Worm (Caenorhabditis elegans) whole organism, L1 larva: ENCODE measurements around the gene Y75B8A.34.
A peak's percentile ranks its signal among the peaks of the same experiment; 100 is the strongest.

Experiments
- C34B4.2 ChIP-seq: sonication (generic microtip); optimal IDR thresholded peaks from 2 replicates; lab custom pipeline; 2017; ENCODE audit warnings: mild to moderate bottlenecking, missing genetic modification characterization, missing compliant biosample characterization
- F16B12.6 ChIP-seq: fragments of 150-350 bp; optimal IDR thresholded peaks from 2 replicates; lab custom pipeline; 2014; ENCODE audit warnings: missing biosample characterization, missing genetic modification characterization
- Y116A8C.19 ChIP-seq: sonication (generic microtip); optimal IDR thresholded peaks from 2 replicates; lab custom pipeline; 2016; ENCODE audit warnings: missing compliant biosample characterization, missing genetic modification characterization, borderline replicate concordance
- alr-1 ChIP-seq: fragments of 200-800 bp; sonication (Bioruptor generic); optimal IDR thresholded peaks from 2 replicates; lab custom pipeline; 2018; ENCODE audit warnings: borderline replicate concordance, mild to moderate bottlenecking, missing genetic modification characterization, missing compliant biosample characterization
- aly-2 ChIP-seq: fragments of 150-350 bp; optimal IDR thresholded peaks from 2 replicates; lab custom pipeline; 2014; ENCODE audit warnings: missing biosample characterization, missing genetic modification characterization
- ceh-82 ChIP-seq, 3 experiments: fragments of 150-350 bp in 1 of 3; sonication (generic microtip) in 2 of 3; optimal IDR thresholded peaks; 2 replicates each; lab custom pipeline; 2014 to 2017; ENCODE audit warnings: missing biosample characterization in 3 of 3, missing genetic modification characterization in 3 of 3
- ceh-88 ChIP-seq: fragments of 200-800 bp; sonication (Bioruptor generic); IDR thresholded peaks from 2 replicates; pipeline ENCODE4 v1.3.6; 2022; ENCODE audit warnings: missing genetic modification characterization, missing compliant biosample characterization
- ceh-90 ChIP-seq: sonication (generic microtip); optimal IDR thresholded peaks from 2 replicates; lab custom pipeline; 2016; ENCODE audit warnings: missing genetic modification characterization, missing compliant biosample characterization
- ces-1 ChIP-seq: fragments of 150-350 bp; optimal IDR thresholded peaks from 2 replicates; lab custom pipeline; 2014; ENCODE audit warnings: missing biosample characterization, missing genetic modification reagents, missing genetic modification characterization
- dpl-1 ChIP-seq, 3 experiments: fragments of 150-350 bp in 2 of 3; sonication (generic microtip) in 1 of 3; optimal IDR thresholded peaks; 2 replicates each; lab custom pipeline; 2014 to 2017; ENCODE audit warnings: missing biosample characterization in 3 of 3, missing genetic modification characterization in 3 of 3, missing genetic modification reagents in 3 of 3
- dsc-1 ChIP-seq: sonication (generic microtip); optimal IDR thresholded peaks from 2 replicates; lab custom pipeline; 2016; ENCODE audit warnings: mild to moderate bottlenecking, missing genetic modification characterization, missing compliant biosample characterization
- efl-1 ChIP-seq, 4 experiments: fragments of 150-350 bp; optimal IDR thresholded peaks in 3 of 4; peaks in 1 of 4; 1 replicate in 1 of 4; 2 replicates in 3 of 4; lab custom pipeline; 2014; ENCODE audit warnings: missing biosample characterization in 2 of 4, missing genetic modification characterization in 2 of 4, missing genetic modification reagents in 2 of 4
- efl-3 ChIP-seq: fragments of 200-800 bp; sonication (Bioruptor generic); optimal IDR thresholded peaks from 2 replicates; lab custom pipeline; 2018; ENCODE audit warnings: mild to moderate bottlenecking, missing genetic modification characterization, missing compliant biosample characterization
- ets-5 ChIP-seq: fragments of 200-800 bp; sonication (Bioruptor generic); IDR thresholded peaks from 2 replicates; pipeline ENCODE4 v1.3.6; 2022; ENCODE audit warnings: missing genetic modification characterization, missing compliant biosample characterization
- fos-1 ChIP-seq: fragments of 150-350 bp; optimal IDR thresholded peaks from 2 replicates; lab custom pipeline; 2014; ENCODE audit warnings: missing biosample characterization, missing genetic modification characterization
- grh-1 ChIP-seq: fragments of 200-800 bp; sonication (Bioruptor generic); IDR thresholded peaks from 2 replicates; pipeline ENCODE4 v1.3.6; 2022; ENCODE audit warnings: missing genetic modification reagents, missing genetic modification characterization, missing compliant biosample characterization
- hlh-17 ChIP-seq: fragments of 200-800 bp; sonication (Bioruptor generic); optimal IDR thresholded peaks from 2 replicates; lab custom pipeline; 2018; ENCODE audit warnings: missing genetic modification characterization, mild to moderate bottlenecking, missing compliant biosample characterization, moderate library complexity, borderline replicate concordance
- hpl-2 ChIP-seq: fragments of 150-350 bp; optimal IDR thresholded peaks from 2 replicates; lab custom pipeline; 2014; ENCODE audit warnings: missing biosample characterization, missing genetic modification reagents, missing genetic modification characterization
- irx-1 ChIP-seq: sonication (generic microtip); optimal IDR thresholded peaks from 2 replicates; lab custom pipeline; 2016; ENCODE audit warnings: missing genetic modification characterization, missing compliant biosample characterization
- isw-1 ChIP-seq: fragments of 200-800 bp; sonication (Bioruptor generic); IDR thresholded peaks from 2 replicates; pipeline ENCODE4 v1.3.6; 2022; ENCODE audit warnings: missing genetic modification characterization, missing compliant biosample characterization
- lin-14 ChIP-seq: fragments of 200-800 bp; sonication (Bioruptor generic); optimal IDR thresholded peaks from 2 replicates; lab custom pipeline; 2018; ENCODE audit warnings: mild to moderate bottlenecking, missing genetic modification characterization, moderate library complexity, missing compliant biosample characterization
- lin-39 ChIP-seq: fragments of 150-350 bp; optimal IDR thresholded peaks from 2 replicates; lab custom pipeline; 2014; ENCODE audit warnings: missing biosample characterization, missing genetic modification reagents, missing genetic modification characterization
- lir-3 ChIP-seq: sonication (generic microtip); optimal IDR thresholded peaks from 2 replicates; lab custom pipeline; 2016; ENCODE audit warnings: mild to moderate bottlenecking, missing genetic modification characterization, moderate library complexity, missing compliant biosample characterization; ENCODE audit not compliant: poor library complexity
- lsy-2 ChIP-seq, 2 experiments: fragments of 150-350 bp; optimal IDR thresholded peaks; 2 replicates each; lab custom pipeline; 2014; ENCODE audit warnings: missing biosample characterization in 2 of 2, missing genetic modification characterization in 2 of 2
- mdl-1 ChIP-seq, 2 experiments: fragments of 150-350 bp; optimal IDR thresholded peaks; 2 replicates each; lab custom pipeline; 2014 to 2017; ENCODE audit warnings: missing biosample characterization in 2 of 2, missing genetic modification characterization in 2 of 2, inconsistent platforms in 1 of 2
- mef-2 ChIP-seq: fragments of 150-350 bp; optimal IDR thresholded peaks from 2 replicates; lab custom pipeline; 2014; ENCODE audit warnings: missing biosample characterization, missing genetic modification characterization
- mep-1 ChIP-seq: fragments of 150-350 bp; optimal IDR thresholded peaks from 2 replicates; lab custom pipeline; 2014; ENCODE audit warnings: missing biosample characterization, missing genetic modification characterization
- nhr-20 ChIP-seq: sonication (generic microtip); optimal IDR thresholded peaks from 2 replicates; lab custom pipeline; 2016; ENCODE audit warnings: mild to moderate bottlenecking, missing genetic modification characterization, missing compliant biosample characterization
- nhr-237 ChIP-seq: fragments of 150-350 bp; optimal IDR thresholded peaks from 2 replicates; lab custom pipeline; 2014; ENCODE audit warnings: missing biosample characterization, missing genetic modification characterization
- nhr-28 ChIP-seq: fragments of 150-350 bp; optimal IDR thresholded peaks from 2 replicates; lab custom pipeline; 2014; ENCODE audit warnings: missing biosample characterization, missing genetic modification characterization
- nhr-71 ChIP-seq: sonication (generic microtip); optimal IDR thresholded peaks from 2 replicates; lab custom pipeline; 2016; ENCODE audit warnings: mild to moderate bottlenecking, missing genetic modification characterization, moderate library complexity, missing compliant biosample characterization
- nhr-76 ChIP-seq: sonication (generic microtip); optimal IDR thresholded peaks from 2 replicates; lab custom pipeline; 2017; ENCODE audit warnings: missing biosample characterization, missing genetic modification characterization
- nhr-84 ChIP-seq: sonication (generic microtip); optimal IDR thresholded peaks from 2 replicates; lab custom pipeline; 2017; ENCODE audit warnings: missing biosample characterization, missing genetic modification characterization
- nhr-85 ChIP-seq: sonication (generic microtip); peaks from one replicate; lab custom pipeline; 2016; ENCODE audit warnings: missing genetic modification characterization, inconsistent platforms, missing compliant biosample characterization
- nhr-90 ChIP-seq: sonication (generic microtip); optimal IDR thresholded peaks from 2 replicates; lab custom pipeline; 2016; ENCODE audit warnings: mild to moderate bottlenecking, missing genetic modification characterization, missing compliant biosample characterization; ENCODE audit not compliant: poor library complexity
- pag-3 ChIP-seq: sonication (generic microtip); optimal IDR thresholded peaks from 2 replicates; lab custom pipeline; 2017; ENCODE audit warnings: missing genetic modification characterization, mild to moderate bottlenecking, missing compliant biosample characterization, antibody characterized with exemption, borderline replicate concordance; ENCODE audit not compliant: insufficient read depth
- pqm-1 ChIP-seq: sonication (generic microtip); optimal IDR thresholded peaks from 3 replicates; lab custom pipeline; 2017; ENCODE audit warnings: missing biosample characterization, missing genetic modification characterization
- skn-1 ChIP-seq: fragments of 150-350 bp; optimal IDR thresholded peaks from 2 replicates; lab custom pipeline; 2014; ENCODE audit warnings: missing biosample characterization, missing genetic modification characterization
- snpc-4 ChIP-seq: fragments of 150-350 bp; optimal IDR thresholded peaks from 2 replicates; lab custom pipeline; 2014; ENCODE audit warnings: missing biosample characterization, missing genetic modification characterization
- sox-4 ChIP-seq: sonication (generic microtip); optimal IDR thresholded peaks from 2 replicates; lab custom pipeline; 2016; ENCODE audit warnings: missing genetic modification characterization, missing compliant biosample characterization
- sup-37 ChIP-seq: fragments of 200-800 bp; sonication (Bioruptor generic); optimal IDR thresholded peaks from 2 replicates; lab custom pipeline; 2018; ENCODE audit warnings: mild to moderate bottlenecking, missing genetic modification characterization, missing compliant biosample characterization
- tbx-2 ChIP-seq: sonication (generic microtip); optimal IDR thresholded peaks from 2 replicates; lab custom pipeline; 2016; ENCODE audit warnings: missing genetic modification characterization, missing compliant biosample characterization
- tlp-1 ChIP-seq: fragments of 150-350 bp; optimal IDR thresholded peaks from 2 replicates; lab custom pipeline; 2014; ENCODE audit warnings: missing biosample characterization, missing genetic modification characterization
- unc-62 ChIP-seq: fragments of 150-350 bp; optimal IDR thresholded peaks from 2 replicates; lab custom pipeline; 2014; ENCODE audit warnings: missing biosample characterization, missing genetic modification reagents, missing genetic modification characterization
- unc-86 ChIP-seq: sonication (generic microtip); optimal IDR thresholded peaks from 2 replicates; lab custom pipeline; 2016; ENCODE audit warnings: missing genetic modification characterization, missing compliant biosample characterization
- vab-15 ChIP-seq: sonication (generic microtip); optimal IDR thresholded peaks from 2 replicates; lab custom pipeline; 2017; ENCODE audit warnings: missing genotype, mild to moderate bottlenecking, missing genetic modification characterization, missing compliant biosample characterization
- zag-1 ChIP-seq: fragments of 150-350 bp; optimal IDR thresholded peaks from 2 replicates; lab custom pipeline; 2014; ENCODE audit warnings: missing biosample characterization, missing genetic modification characterization
- zip-4 ChIP-seq: fragments of 200-800 bp; sonication (Bioruptor generic); optimal IDR thresholded peaks from 2 replicates; lab custom pipeline; 2018; ENCODE audit warnings: mild to moderate bottlenecking, missing genetic modification characterization, moderate library complexity, missing compliant biosample characterization

Y75B8A.34 gene

DNA sequence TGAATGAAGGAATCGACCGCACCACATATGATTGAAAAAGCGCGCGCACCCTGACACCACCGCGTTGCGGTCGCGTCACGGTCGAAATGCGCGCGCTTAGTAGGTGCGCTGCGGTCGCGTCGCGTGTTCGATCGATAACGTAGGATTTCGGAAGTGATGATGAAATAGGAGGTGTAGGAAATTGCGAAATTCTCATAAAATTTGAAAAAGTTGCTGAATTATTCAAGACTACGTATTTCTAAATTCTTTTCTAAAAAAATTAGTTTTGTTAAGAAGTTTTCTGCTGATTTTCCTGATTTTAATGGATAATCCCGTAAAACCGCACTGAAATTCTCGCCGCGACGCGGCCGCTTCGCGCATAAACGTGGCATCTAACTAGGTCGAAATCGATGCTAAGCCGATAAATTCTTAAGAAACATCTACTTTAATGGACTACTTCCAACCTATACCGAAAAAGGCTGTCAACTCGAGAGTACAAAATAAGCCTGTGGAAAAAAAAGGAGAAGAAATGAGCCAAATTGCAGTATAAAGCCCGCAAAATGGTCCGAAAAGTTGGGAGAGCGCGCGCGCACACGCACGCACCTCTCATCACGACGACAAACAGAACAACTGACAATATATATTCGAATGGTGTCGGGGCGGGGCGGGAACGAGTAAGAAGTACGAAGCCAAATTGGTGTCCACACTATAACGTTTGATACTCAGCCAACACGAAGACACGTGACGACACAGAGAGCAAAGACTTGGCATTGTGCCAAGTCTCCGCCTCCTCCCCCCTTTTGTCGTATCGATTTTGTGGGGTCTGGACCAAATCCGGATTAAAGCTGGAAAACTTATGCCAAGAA is 9.3 kb downstream of the Y75B8A.34 start, which contains the start of gene his-72 (continued):
- TF ChIP-seq pqm-1 (tag; lab: Kevin White, UChicago): no peak
- no peak for TF ChIP-seq ets-5 (GFP tag; lab: Robert Waterston, UW)
- no peak for TF ChIP-seq mef-2 (tag; lab: Kevin White, UChicago)
- TF ChIP-seq grh-1: peak; percentile 38; the same call in 1 of the 2 replicates
- TF ChIP-seq vab-15: peak; percentile 56
- TF ChIP-seq zip-4: peak; percentile 7
- no peak for TF ChIP-seq nhr-76 (tag; lab: Kevin White, UChicago)
- TF ChIP-seq lsy-2 (tag; optimal IDR thresholded peaks at IDR 0.05; lab: Kevin White, UChicago): peak; percentile 47 to 53
- TF ChIP-seq aly-2 (tag; lab: Kevin White, UChicago): no peak
- peak; percentile 36 for TF ChIP-seq isw-1
- TF ChIP-seq hlh-17: no peak
- peak; percentile 40 for TF ChIP-seq mep-1 (tag; lab: Kevin White, UChicago)
- peak in 2 of 3 experiments; percentile 56 to 75 for TF ChIP-seq ceh-82 (tag; optimal IDR thresholded peaks at IDR 0.05; lab: Kevin White, UChicago)
- no peak for TF ChIP-seq nhr-84 (tag; lab: Kevin White, UChicago)
- no peak for TF ChIP-seq ces-1
- peak; percentile 13 for TF ChIP-seq lir-3 (tag; lab: Kevin White, UChicago)
- peak; percentile 48 for TF ChIP-seq tbx-2 (tag; lab: Kevin White, UChicago)
- TF ChIP-seq zag-1 (tag; lab: Kevin White, UChicago): no peak
- no peak for TF ChIP-seq alr-1 (tag; lab: Kevin White, UChicago)
- TF ChIP-seq efl-3 (GFP tag; lab: Kevin White, UChicago): no peak
- no peak for TF ChIP-seq C34B4.2
- TF ChIP-seq nhr-237 (tag; lab: Kevin White, UChicago): no peak
- no peak for TF ChIP-seq tlp-1
- peak; percentile 54 for TF ChIP-seq unc-86 (tag; lab: Kevin White, UChicago)
- TF ChIP-seq nhr-71 (tag; lab: Kevin White, UChicago): peak; percentile 71
- TF ChIP-seq mdl-1 (tag; optimal IDR thresholded peaks at IDR 0.05; lab: Kevin White, UChicago): peak; percentile 42 to 47
- 0 out of 2 replicates have a peak, but pooled peaks have one; percentile 17 for TF ChIP-seq ceh-88 (GFP tag; lab: Robert Waterston, UW)
- TF ChIP-seq snpc-4: no peak
- TF ChIP-seq ceh-90 (tag; lab: Kevin White, UChicago): no peak
- TF ChIP-seq nhr-20 (tag; lab: Kevin White, UChicago): peak; percentile 41
- no peak for TF ChIP-seq sup-37
- TF ChIP-seq dsc-1: peak; percentile 48
- no peak for TF ChIP-seq nhr-28
- peak; percentile 43 to 56 for TF ChIP-seq efl-1 (optimal IDR thresholded peaks at IDR 0.05; lab: Kevin White, UChicago)
- peak; percentile 54 to 89 for TF ChIP-seq efl-1 (GFP tag; optimal IDR thresholded peaks at IDR 0.05 in 1 of 2; lab: Kevin White, UChicago)
- TF ChIP-seq nhr-90 (tag; lab: Kevin White, UChicago): peak; percentile 29
- TF ChIP-seq dpl-1 (GFP tag; optimal IDR thresholded peaks at IDR 0.05; lab: Kevin White, UChicago): peak; percentile 41 to 62 (median 50)
- TF ChIP-seq, all 84 proteins: peak for 39

DNA sequence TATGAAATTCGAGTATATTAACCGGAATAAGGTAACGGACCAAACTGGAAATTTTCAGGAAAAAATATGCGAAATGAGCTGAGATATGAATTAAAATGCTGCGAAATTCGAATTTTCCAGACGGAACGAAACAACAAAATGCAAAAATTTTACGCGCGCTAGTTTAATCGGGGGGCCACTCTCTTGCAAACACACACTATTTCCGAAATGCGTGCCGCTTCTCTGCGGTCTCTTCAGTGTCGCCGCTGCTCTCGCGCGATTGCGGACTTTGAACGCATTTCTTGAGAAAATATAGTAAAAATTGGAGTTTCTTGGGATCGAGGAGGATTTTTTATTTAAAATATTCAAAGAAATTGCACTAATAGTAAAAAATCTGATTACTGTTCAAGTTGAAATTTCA is 10.1 kb downstream of the Y75B8A.34 start:
- peak; percentile 44 to 61 (median 61) for TF ChIP-seq ceh-82 (tag; optimal IDR thresholded peaks at IDR 0.05; lab: Kevin White, UChicago)
- no peak for TF ChIP-seq zag-1 (tag; lab: Kevin White, UChicago)
- no peak for TF ChIP-seq unc-62 (GFP tag; lab: Kevin White, UChicago)
- peak; percentile 70 for TF ChIP-seq F16B12.6 (tag; lab: Kevin White, UChicago)
- no peak for TF ChIP-seq fos-1 (tag; lab: Kevin White, UChicago)
- peak; percentile 33 for TF ChIP-seq skn-1 (tag; lab: Kevin White, UChicago)
- no peak for TF ChIP-seq Y116A8C.19
- no peak for TF ChIP-seq hlh-17
- peak; percentile 6 for TF ChIP-seq tbx-2 (tag; lab: Kevin White, UChicago)
- peak; percentile 42 for TF ChIP-seq nhr-20 (tag; lab: Kevin White, UChicago)
- peak; percentile 59 for TF ChIP-seq dsc-1
- no peak for TF ChIP-seq sox-4
- TF ChIP-seq lin-39: no peak
- TF ChIP-seq vab-15: no peak
- TF ChIP-seq irx-1: no peak
- TF ChIP-seq lin-14 (GFP tag; lab: Kevin White, UChicago): peak; percentile 67
- no peak for TF ChIP-seq alr-1 (tag; lab: Kevin White, UChicago)
- no peak for TF ChIP-seq grh-1
- no peak for TF ChIP-seq nhr-85 (tag; lab: Kevin White, UChicago)
- no peak for TF ChIP-seq nhr-84 (tag; lab: Kevin White, UChicago)
- no peak for TF ChIP-seq sup-37
- no peak for TF ChIP-seq hpl-2
- no peak for TF ChIP-seq pag-3 (tag; lab: Kevin White, UChicago)
- no peak for TF ChIP-seq ets-5 (GFP tag; lab: Robert Waterston, UW)
